Fruit fly (Drosophila melanogaster) Kc167 (cell line): ENCODE measurements around the gene CG7248.

ENCODE experiments used
- Sin3A ChIP-seq: fragments of >200 bp; optimal IDR thresholded peaks from 2 replicates; lab custom pipeline; 2018; ENCODE audit warnings: missing external identifiers
- h ChIP-seq: fragments of >200 bp; optimal IDR thresholded peaks from 3 replicates; lab custom pipeline; 2018; ENCODE audit warnings: missing external identifiers
- psq ChIP-seq: fragments of >200 bp; optimal IDR thresholded peaks from 2 replicates; lab custom pipeline; 2017; ENCODE audit warnings: missing external identifiers
- ttk ChIP-seq: sonication (Bioruptor generic); optimal IDR thresholded peaks from 2 replicates; lab custom pipeline; 2017; ENCODE audit warnings: missing external identifiers

DNA sequence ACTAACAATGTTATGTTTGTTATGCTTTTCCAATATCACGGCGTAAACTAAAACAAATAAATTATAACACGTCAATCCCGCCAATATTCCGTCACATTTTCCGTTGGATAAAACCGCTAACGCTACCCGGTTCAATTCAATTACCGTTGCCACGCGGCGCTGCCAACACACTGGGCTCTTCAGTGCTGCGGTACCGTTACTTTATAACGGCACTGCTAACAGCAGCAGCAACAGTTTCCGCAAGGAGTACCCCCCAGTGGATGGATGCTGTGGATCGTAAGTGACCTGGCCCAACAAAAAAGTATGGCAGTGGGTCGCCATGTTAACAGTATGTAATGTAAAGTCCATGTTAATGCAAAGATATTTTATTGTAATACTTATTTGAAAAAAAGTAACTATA lies 15.2 kb upstream of the CG7248 start, which contains the start of gene CG44837:
- no peak for TF ChIP-seq h (lab: Kevin White, UChicago)
- TF ChIP-seq Sin3A (lab: Kevin White, UChicago), result no peak
- no peak for TF ChIP-seq ttk (lab: Kevin White, UChicago)
- TF ChIP-seq psq (lab: Kevin White, UChicago), result no peak
